Fruit fly (Drosophila melanogaster) whole organism: ENCODE data around the gene Argk2.

Experiments used
- CG8478 ChIP-seq: fragments of >200 bp; optimal IDR thresholded peaks from 2 replicates; lab custom pipeline; 2018; ENCODE audit warnings: inconsistent platforms
- psq ChIP-seq: fragments of >200 bp; optimal IDR thresholded peaks from 2 replicates; lab custom pipeline; 2017

dm6 chr3L:9045318-9045717 is 1.9 kb upstream of the Argk2 start:
- no peak for TF ChIP-seq CG8478 (lab: Kevin White, UChicago)
- no peak for TF ChIP-seq psq (lab: Kevin White, UChicago)
